Worm (Caenorhabditis elegans) whole organism, mixed stage, embryonic: ENCODE data around the gene F45D3.4.

Source experiments
- blmp-1 ChIP-seq: fragments of 150-350 bp; optimal IDR thresholded peaks from 2 replicates; lab custom pipeline; 2014; ENCODE audit warnings: missing biosample characterization, missing genetic modification characterization
- elt-1 ChIP-seq: sonication (generic microtip); optimal IDR thresholded peaks from 2 replicates; lab custom pipeline; 2017; ENCODE audit warnings: missing genetic modification characterization, mild to moderate bottlenecking, missing compliant biosample characterization, antibody characterized with exemption, moderate library complexity, borderline replicate concordance; ENCODE audit not compliant: insufficient read depth
- elt-3 ChIP-seq: fragments of 150-350 bp; optimal IDR thresholded peaks from 2 replicates; lab custom pipeline; 2014; ENCODE audit warnings: missing biosample characterization, missing genetic modification characterization
- mab-5 ChIP-seq: fragments of 150-350 bp; optimal IDR thresholded peaks from 2 replicates; lab custom pipeline; 2014; ENCODE audit warnings: missing biosample characterization, missing genetic modification characterization
- unc-62 ChIP-seq: fragments of 150-350 bp; optimal IDR thresholded peaks from 2 replicates; lab custom pipeline; 2014; ENCODE audit warnings: missing biosample characterization, missing genetic modification reagents, missing genetic modification characterization

DNA sequence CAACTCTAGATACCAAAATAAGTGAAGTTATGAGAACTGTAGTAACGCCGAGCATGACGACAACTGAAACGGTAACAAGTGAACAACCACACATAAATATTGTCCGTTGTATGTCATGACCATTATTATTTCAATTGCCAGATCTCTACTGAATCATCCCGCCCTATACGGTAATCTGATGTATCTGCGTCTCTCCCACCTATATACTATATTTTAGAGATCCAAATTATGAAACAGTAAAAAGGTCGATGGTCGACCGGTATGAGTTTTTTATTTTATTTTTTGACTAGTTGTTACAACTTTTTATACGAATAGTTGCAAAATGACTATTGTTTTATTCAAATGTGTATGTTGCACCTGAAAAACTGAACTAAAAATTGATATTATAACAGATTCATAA, 37.6 kb upstream of the F45D3.4 start, which contains the start of gene ttr-43:
- TF ChIP-seq elt-3 (tag; lab: Kevin White, UChicago) = no peak
- no peak for TF ChIP-seq unc-62
- no peak for TF ChIP-seq elt-1
- no peak for TF ChIP-seq mab-5 (tag; lab: Kevin White, UChicago)
- TF ChIP-seq blmp-1 (tag; lab: Kevin White, UChicago) = no peak
